Worm (Caenorhabditis elegans): ENCODE measurements around the gene C48B4.11.

C48B4.11 gene

ce11 chrIII:9523581-9523980 is 42.3 kb downstream of the C48B4.11 start, which contains the start of gene mrps-23 (continued):
- TF ChIP-seq cebp-1 (GFP tag; IDR thresholded peaks at IDR 0.05) (no peak), cebp-1 (tag; optimal IDR thresholded peaks at IDR 0.05) (peak; percentile 13), T07F8.4 (tag; optimal IDR thresholded peaks at IDR 0.05) (no peak), rcor-1 (GFP tag; IDR thresholded peaks at IDR 0.05) (no peak)

ce11 chrIII:9521410-9522090 is 44.4 kb downstream of the C48B4.11 start, which contains the start of the genes clu-1 and prp-40:
Gene clu-1 (minus strand): TSS chrIII:9521460.
Gene prp-40 (plus strand): TSS chrIII:9522075.
- TF ChIP-seq Y67H2A.10 (GFP tag; conservative IDR thresholded peaks at IDR 0.05): no peak
- peak; percentile 37 for TF ChIP-seq gei-17 (GFP tag; optimal IDR thresholded peaks at IDR 0.05)
- TF ChIP-seq B0336.3 (GFP tag; IDR thresholded peaks at IDR 0.05): peak; percentile 80
- peak; percentile 69 for TF ChIP-seq ZK185.1 (tag; optimal IDR thresholded peaks at IDR 0.05; ENCODE audit: poor library complexity, severe bottlenecking)
- TF ChIP-seq madf-3 (GFP tag; IDR thresholded peaks at IDR 0.05): no peak
- TF ChIP-seq B0019.2 (GFP tag; conservative IDR thresholded peaks at IDR 0.05): 0 out of 2 replicates have a peak, but pooled peaks have one; percentile 33
- TF ChIP-seq hsf-1 (GFP tag; IDR thresholded peaks at IDR 0.05): peak; percentile 35; the same call in 1 of the 2 replicates
- no peak for TF ChIP-seq F10E7.11 (tag; optimal IDR thresholded peaks at IDR 0.05)
- peak; percentile 69 for TF ChIP-seq tlf-1 (GFP tag; optimal IDR thresholded peaks at IDR 0.05)
- TF ChIP-seq K12H6.12 (tag; optimal IDR thresholded peaks at IDR 0.05): peak; percentile 70
- TF ChIP-seq ztf-26 (tag; optimal IDR thresholded peaks at IDR 0.05): peak; percentile 40
- no peak for TF ChIP-seq cebp-2 (GFP tag; IDR thresholded peaks at IDR 0.05)
- TF ChIP-seq Y95B8A.8 (GFP tag; IDR thresholded peaks at IDR 0.05): no peak
- TF ChIP-seq D2030.7 (GFP tag; IDR thresholded peaks at IDR 0.05): peak; percentile 79
- no peak for TF ChIP-seq ama-1 (optimal IDR thresholded peaks at IDR 0.05)
- no peak for TF ChIP-seq ama-1 (GFP tag; optimal IDR thresholded peaks at IDR 0.05)
- TF ChIP-seq F23B12.7 (tag; optimal IDR thresholded peaks at IDR 0.05; ENCODE audit: insufficient read depth): peak; percentile 90
- TF ChIP-seq F33H1.4 (GFP tag; IDR thresholded peaks at IDR 0.05): peak; percentile 70
- peak; percentile 58 for TF ChIP-seq tbp1 (GFP tag; optimal IDR thresholded peaks at IDR 0.05)
- TF ChIP-seq hmg-1.2 (GFP tag; IDR thresholded peaks at IDR 0.05): peak; percentile 75
- peak; percentile 54; the same call in 1 of the 2 replicates for TF ChIP-seq C06A6.2 (GFP tag; conservative IDR thresholded peaks at IDR 0.05)
- peak; percentile 85 for TF ChIP-seq lin-40 (tag; optimal IDR thresholded peaks at IDR 0.05)
- peak; percentile 39 for TF ChIP-seq unc-130 (GFP tag; optimal IDR thresholded peaks at IDR 0.05)
- no peak for TF ChIP-seq cebp-1 (GFP tag; IDR thresholded peaks at IDR 0.05)
- TF ChIP-seq cebp-1 (tag; optimal IDR thresholded peaks at IDR 0.05): peak; percentile 78
- TF ChIP-seq pbrm-1 (GFP tag; IDR thresholded peaks at IDR 0.05): peak; percentile 87
- TF ChIP-seq attf-5 (GFP tag; optimal IDR thresholded peaks at IDR 0.05): peak; percentile 94
- TF ChIP-seq dpl-1 (GFP tag; optimal IDR thresholded peaks at IDR 0.05): peak; percentile 39
- peak; percentile 23 for TF ChIP-seq madf-10 (tag; optimal IDR thresholded peaks at IDR 0.05)
- TF ChIP-seq snpc-1.3 (tag; optimal IDR thresholded peaks at IDR 0.05; ENCODE audit: insufficient read depth): peak; percentile 76
- no peak for TF ChIP-seq Y56A3A.18 (GFP tag; IDR thresholded peaks at IDR 0.05)
- TF ChIP-seq ceh-100 (GFP tag; IDR thresholded peaks at IDR 0.05): peak; percentile 77
- peak; percentile 78 for TF ChIP-seq lin-54 (GFP tag; optimal IDR thresholded peaks at IDR 0.05)
- no peak for TF ChIP-seq K11D2.4 (GFP tag; IDR thresholded peaks at IDR 0.05)
- peak in 1 of 2 experiments; percentile 54 for TF ChIP-seq let-607 (tag; optimal IDR thresholded peaks at IDR 0.05)
- peak; percentile 85 for TF ChIP-seq ekl-4 (GFP tag; IDR thresholded peaks at IDR 0.05)
- TF ChIP-seq egl-44 (GFP tag; IDR thresholded peaks at IDR 0.05): no peak
- peak; percentile 94 for TF ChIP-seq dox-1 (GFP tag; IDR thresholded peaks at IDR 0.05)
- TF ChIP-seq rcor-1 (GFP tag; IDR thresholded peaks at IDR 0.05): peak; percentile 70
- peak; percentile 3 for TF ChIP-seq snpc-1.1 (tag; optimal IDR thresholded peaks at IDR 0.05; ENCODE audit: insufficient read depth)
- TF ChIP-seq hmg-20 (GFP tag; IDR thresholded peaks at IDR 0.05): peak; percentile 64; the same call in 1 of the 2 replicates
- peak; percentile 56; the same call in 1 of the 2 replicates for TF ChIP-seq attf-3 (GFP tag; conservative IDR thresholded peaks at IDR 0.05)
- TF ChIP-seq nhr-80 (tag; optimal IDR thresholded peaks at IDR 0.05): peak; percentile 76
- TF ChIP-seq ceh-91 (GFP tag; IDR thresholded peaks at IDR 0.05): peak; percentile 67
